Fruit fly (Drosophila melanogaster) whole organism, embryonic: ENCODE measurements around the gene CG4133.

Experiments
- Blimp-1 ChIP-seq: fragments of 200-800 bp; sonication (Bioruptor generic); optimal IDR thresholded peaks from 3 replicates; lab custom pipeline; 2018; ENCODE audit warnings: missing biosample characterization, missing genetic modification characterization, mild to moderate bottlenecking, moderate library complexity, missing genetic modification reagents
- CG10209 ChIP-seq: fragments of 200-800 bp; sonication (Bioruptor generic); optimal IDR thresholded peaks from 3 replicates; lab custom pipeline; 2017; ENCODE audit warnings: missing biosample characterization, mild to moderate bottlenecking, missing genetic modification characterization, missing genetic modification reagents
- CG10979 ChIP-seq: fragments of 200-800 bp; sonication (Bioruptor generic); optimal IDR thresholded peaks from 2 replicates; lab custom pipeline; 2018; ENCODE audit warnings: missing biosample characterization, mild to moderate bottlenecking, missing genetic modification characterization, moderate library complexity
- CG11504 ChIP-seq: fragments of 200-800 bp; sonication (Bioruptor generic); optimal IDR thresholded peaks from 3 replicates; lab custom pipeline; 2019; ENCODE audit warnings: missing biosample characterization, mild to moderate bottlenecking, missing genetic modification characterization, moderate library complexity
- CG12391 ChIP-seq: fragments of 200-800 bp; sonication (Bioruptor generic); optimal IDR thresholded peaks from 3 replicates; lab custom pipeline; 2018; ENCODE audit warnings: missing biosample characterization, mild to moderate bottlenecking, missing genetic modification characterization, moderate library complexity
- CG13424 ChIP-seq: fragments of 200-800 bp; sonication (Bioruptor generic); optimal IDR thresholded peaks from 2 replicates; lab custom pipeline; 2019; ENCODE audit warnings: missing biosample characterization, mild to moderate bottlenecking, missing genetic modification characterization, moderate library complexity
- CG14710 ChIP-seq: fragments of 200-800 bp; sonication (Bioruptor generic); optimal IDR thresholded peaks from 3 replicates; lab custom pipeline; 2019; ENCODE audit warnings: missing biosample characterization, mild to moderate bottlenecking, missing genetic modification characterization, moderate library complexity
- CG18619 ChIP-seq: fragments of 200-800 bp; sonication (Bioruptor generic); optimal IDR thresholded peaks from 3 replicates; lab custom pipeline; 2017; ENCODE audit warnings: missing biosample characterization, mild to moderate bottlenecking, missing genetic modification characterization
- CG2116 ChIP-seq: fragments of 200-800 bp; sonication (Bioruptor generic); optimal IDR thresholded peaks from 3 replicates; lab custom pipeline; 2018; ENCODE audit warnings: missing biosample characterization, mild to moderate bottlenecking, missing genetic modification characterization
- CG30403 ChIP-seq: fragments of 200-800 bp; sonication (Bioruptor generic); optimal IDR thresholded peaks from 3 replicates; lab custom pipeline; 2016; ENCODE audit warnings: missing biosample characterization, missing genetic modification characterization
- CG31441 ChIP-seq: fragments of 200-800 bp; sonication (Bioruptor generic); IDR thresholded peaks from 2 replicates; pipeline ENCODE4 v1.3.6; 2022; ENCODE audit warnings: missing biosample characterization, missing genetic modification characterization
- CG32767 ChIP-seq: fragments of 200-800 bp; sonication (Bioruptor generic); IDR thresholded peaks from 2 replicates; pipeline ENCODE4 v1.3.6; 2022; ENCODE audit warnings: missing biosample characterization, missing genetic modification characterization
- CG4360 ChIP-seq: fragments of 200-800 bp; sonication (Bioruptor generic); IDR thresholded peaks from 2 replicates; pipeline ENCODE4 v1.3.6; 2022; ENCODE audit warnings: missing biosample characterization, missing genetic modification characterization
- CG5180 ChIP-seq: fragments of 200-800 bp; sonication (Bioruptor generic); optimal IDR thresholded peaks from 3 replicates; lab custom pipeline; 2017; ENCODE audit warnings: missing biosample characterization, missing genetic modification characterization, mild to moderate bottlenecking, moderate library complexity, missing genetic modification reagents
- CG5953 ChIP-seq: fragments of 200-800 bp; sonication (Bioruptor generic); IDR thresholded peaks from 2 replicates; pipeline ENCODE4 v1.3.6; 2022; ENCODE audit warnings: missing biosample characterization, missing genetic modification characterization
- CG6689 ChIP-seq: fragments of 200-800 bp; sonication (Bioruptor generic); IDR thresholded peaks from 2 replicates; pipeline ENCODE4 v1.3.6; 2022; ENCODE audit warnings: missing biosample characterization, missing genetic modification characterization
- CG6765 ChIP-seq: fragments of 200-800 bp; sonication (Bioruptor generic); optimal IDR thresholded peaks from 3 replicates; lab custom pipeline; 2017; ENCODE audit warnings: missing biosample characterization, mild to moderate bottlenecking, missing genetic modification characterization
- CG7839 ChIP-seq: fragments of 200-800 bp; sonication (Bioruptor generic); optimal IDR thresholded peaks from 3 replicates; lab custom pipeline; 2018; ENCODE audit warnings: missing biosample characterization, mild to moderate bottlenecking, missing genetic modification characterization, moderate library complexity
- Deaf1 ChIP-seq: fragments of 200-800 bp; optimal IDR thresholded peaks from 3 replicates; lab custom pipeline; 2019; ENCODE audit warnings: missing biosample characterization, mild to moderate bottlenecking, missing genetic modification characterization, moderate library complexity
- E2f2 ChIP-seq: fragments of 200-800 bp; sonication (Bioruptor generic); IDR thresholded peaks from 2 replicates; pipeline ENCODE4 v1.3.6; 2022; ENCODE audit warnings: missing biosample characterization, missing genetic modification characterization
- HLH3B ChIP-seq: fragments of 200-800 bp; sonication (Bioruptor generic); IDR thresholded peaks from 2 replicates; pipeline ENCODE4 v1.3.6; 2022; ENCODE audit warnings: missing biosample characterization, missing genetic modification characterization
- Med ChIP-seq: fragments of 200-800 bp; sonication (Bioruptor generic); peaks from one replicate; lab custom pipeline; 2016; ENCODE audit warnings: missing biosample characterization, missing genetic modification characterization, mild to moderate bottlenecking, inconsistent platforms, moderate library complexity
- Oli ChIP-seq: fragments of 200-800 bp; sonication (Bioruptor generic); optimal IDR thresholded peaks from 2 replicates; lab custom pipeline; 2018; ENCODE audit warnings: missing biosample characterization, mild to moderate bottlenecking, missing genetic modification characterization, moderate library complexity
- Ptx1 ChIP-seq: fragments of 200-800 bp; sonication (Bioruptor generic); IDR thresholded peaks from 2 replicates; pipeline ENCODE4 v1.3.6; 2022; ENCODE audit warnings: missing biosample characterization, missing genetic modification characterization
- Rfx ChIP-seq: fragments of 200-800 bp; sonication (Bioruptor generic); IDR thresholded peaks from 2 replicates; pipeline ENCODE4 v1.3.6; 2022; ENCODE audit warnings: missing biosample characterization, missing genetic modification characterization
- Sox100B ChIP-seq: fragments of 200-800 bp; sonication (Bioruptor generic); optimal IDR thresholded peaks from 3 replicates; lab custom pipeline; 2018; ENCODE audit warnings: missing biosample characterization, mild to moderate bottlenecking, missing genetic modification characterization
- Ssrp ChIP-seq: fragments of 200-800 bp; sonication (Bioruptor generic); optimal IDR thresholded peaks from 2 replicates; lab custom pipeline; 2018; ENCODE audit warnings: missing biosample characterization, mild to moderate bottlenecking, missing genetic modification characterization, moderate library complexity
- Xrp1 ChIP-seq: fragments of 200-800 bp; sonication (Bioruptor generic); IDR thresholded peaks from 2 replicates; pipeline ENCODE4 v1.3.6; 2022; ENCODE audit warnings: missing biosample characterization, missing genetic modification characterization
- amos ChIP-seq: fragments of 200-800 bp; sonication (Bioruptor generic); IDR thresholded peaks from 2 replicates; pipeline ENCODE4 v1.3.6; 2022; ENCODE audit warnings: missing biosample characterization, missing genetic modification characterization; ENCODE audit not compliant: partially characterized antibody
- ap ChIP-seq: fragments of 200-800 bp; sonication (Bioruptor generic); IDR thresholded peaks from 2 replicates; pipeline ENCODE4 v1.3.6; 2022; ENCODE audit warnings: missing biosample characterization, missing genetic modification characterization
- az2 ChIP-seq: fragments of 200-800 bp; sonication (Bioruptor generic); optimal IDR thresholded peaks from 3 replicates; lab custom pipeline; 2016; ENCODE audit warnings: missing biosample characterization, missing genetic modification characterization
- bsh ChIP-seq, 2 experiments: fragments of 200-800 bp; sonication (Bioruptor generic); optimal IDR thresholded peaks; 2 replicates each; lab custom pipeline; 2017 to 2018; ENCODE audit warnings: mild to moderate bottlenecking in 2 of 2, missing biosample characterization in 2 of 2, missing genetic modification characterization in 2 of 2, moderate library complexity in 1 of 2
- crol ChIP-seq: fragments of 200-800 bp; sonication (Bioruptor generic); IDR thresholded peaks from 2 replicates; pipeline ENCODE4 v1.3.6; 2022; ENCODE audit warnings: missing biosample characterization, missing genetic modification characterization
- danr ChIP-seq: fragments of 200-800 bp; sonication (Bioruptor generic); IDR thresholded peaks from 2 replicates; pipeline ENCODE4 v1.3.6; 2022; ENCODE audit warnings: missing biosample characterization, missing genetic modification characterization
- dmrt99B ChIP-seq: fragments of 200-800 bp; sonication (Bioruptor generic); optimal IDR thresholded peaks from 2 replicates; lab custom pipeline; 2018; ENCODE audit warnings: missing biosample characterization, mild to moderate bottlenecking, missing genetic modification characterization, moderate library complexity
- dysf ChIP-seq: fragments of 200-800 bp; sonication (Bioruptor generic); IDR thresholded peaks from 3 replicates; pipeline ENCODE4 v1.3.6; 2022; ENCODE audit warnings: missing biosample characterization, missing genetic modification characterization
- gcm2 ChIP-seq: fragments of 200-800 bp; sonication (Bioruptor generic); optimal IDR thresholded peaks from 2 replicates; lab custom pipeline; 2016; ENCODE audit warnings: missing biosample characterization, missing genetic modification characterization
- lab ChIP-seq: fragments of 200-800 bp; sonication (Bioruptor generic); optimal IDR thresholded peaks from 3 replicates; lab custom pipeline; 2017; ENCODE audit warnings: missing biosample characterization, missing genetic modification characterization, mild to moderate bottlenecking, moderate library complexity, missing genetic modification reagents
- lov ChIP-seq, 2 experiments: fragments of 200-800 bp in 1 of 2; fragments of >200 bp in 1 of 2; sonication (Bioruptor generic) in 1 of 2; IDR thresholded peaks in 1 of 2; optimal IDR thresholded peaks in 1 of 2; 2 replicates in 1 of 2; 3 replicates in 1 of 2; pipeline versions ENCODE4 v1.3.6 to Lab custom; 2017 to 2022; ENCODE audit warnings: missing biosample characterization in 1 of 2, missing genetic modification characterization in 1 of 2
- pan ChIP-seq, 4 experiments: fragments of >200 bp in 3 of 4; fragments of 200-800 bp in 1 of 4; sonication (Bioruptor generic) in 1 of 4; optimal IDR thresholded peaks in 3 of 4; IDR thresholded peaks in 1 of 4; 2 replicates each; pipeline versions ENCODE4 v1.3.6 to Lab custom; 2017 to 2022; ENCODE audit warnings: missing biosample characterization in 2 of 4, missing genetic modification characterization in 2 of 4, mixed read lengths in 1 of 4
- phol ChIP-seq: fragments of 200-800 bp; sonication (Bioruptor generic); optimal IDR thresholded peaks from 3 replicates; lab custom pipeline; 2018; ENCODE audit warnings: missing biosample characterization, mild to moderate bottlenecking, missing genetic modification characterization, moderate library complexity
- sd ChIP-seq: fragments of 200-800 bp; sonication (Bioruptor generic); optimal IDR thresholded peaks from 3 replicates; lab custom pipeline; 2018; ENCODE audit warnings: missing biosample characterization, mild to moderate bottlenecking, missing genetic modification characterization, moderate library complexity
- seq ChIP-seq: fragments of 200-800 bp; sonication (Bioruptor generic); IDR thresholded peaks from 2 replicates; pipeline ENCODE4 v1.3.6; 2022; ENCODE audit warnings: missing biosample characterization, missing genetic modification characterization
- sqz ChIP-seq: fragments of 200-800 bp; sonication (Bioruptor generic); optimal IDR thresholded peaks from 3 replicates; lab custom pipeline; 2018; ENCODE audit warnings: missing biosample characterization, mild to moderate bottlenecking, missing genetic modification characterization
- tgo ChIP-seq: fragments of 200-800 bp; sonication (Bioruptor generic); IDR thresholded peaks from 3 replicates; pipeline ENCODE4 v1.3.6; 2022; ENCODE audit warnings: missing biosample characterization, missing genetic modification characterization
- unpg ChIP-seq: fragments of 200-800 bp; sonication (Bioruptor generic); optimal IDR thresholded peaks from 3 replicates; lab custom pipeline; 2018; ENCODE audit warnings: missing biosample characterization, mild to moderate bottlenecking, missing genetic modification characterization, moderate library complexity
- wek ChIP-seq: fragments of 200-800 bp; sonication (Bioruptor generic); optimal IDR thresholded peaks from 3 replicates; lab custom pipeline; 2018; ENCODE audit warnings: missing biosample characterization, mild to moderate bottlenecking, missing genetic modification characterization, moderate library complexity

CG4133 gene

DNA sequence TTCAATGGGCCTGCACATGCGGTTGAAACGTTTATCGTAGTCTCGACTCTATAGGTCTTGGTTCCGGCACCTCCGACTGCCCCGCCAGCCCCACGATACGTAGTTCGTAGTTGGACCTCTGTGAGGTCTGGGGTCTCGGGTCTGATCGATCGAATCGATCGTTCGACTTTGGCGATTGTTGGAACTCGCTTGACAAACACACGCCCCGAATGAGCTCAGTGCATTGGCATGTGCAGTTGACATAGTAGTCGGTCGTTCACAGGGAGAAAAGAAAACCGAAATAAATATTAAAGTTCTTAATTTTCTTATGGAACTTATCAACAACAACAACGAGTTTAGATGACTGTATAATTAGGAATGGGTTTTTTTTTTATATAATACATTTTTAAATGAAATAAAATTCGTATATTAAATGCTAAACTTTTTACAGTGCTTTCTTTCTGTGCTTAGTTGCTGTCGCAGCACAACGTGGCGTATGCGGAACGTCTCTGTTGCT lies 20.0 kb upstream of the CG4133 start (continued):
- TF ChIP-seq tgo (GFP tag; lab: Robert Waterston, UW) (peak; percentile 49; the same call in 2 of the 3 replicates), Ptx1 (GFP tag; lab: Robert Waterston, UW) (peak; percentile 50; the same call in 1 of the 2 replicates), CG6689 (0 out of 2 replicates have a peak, but pooled peaks have one; percentile 21), CG13424 (peak; percentile 34), wek (GFP tag; lab: Kevin White, UChicago) (no peak), CG12391 (tag; lab: Kevin White, UChicago) (peak; percentile 44), lov (optimal IDR thresholded peaks at IDR 0.05; lab: Kevin White, UChicago) (no peak), lov (GFP tag; IDR thresholded peaks at IDR 0.05; lab: Robert Waterston, UW) (0 out of 3 replicates have a peak, but pooled peaks have one; percentile 17), pan (optimal IDR thresholded peaks at IDR 0.05; lab: Kevin White, UChicago) (no peak), pan (GFP tag; optimal IDR thresholded peaks at IDR 0.05 in 1 of 2, IDR thresholded peaks at IDR 0.05 in 1 of 2) (peak in 1 of 2 experiments; percentile 55), danr (GFP tag; lab: Robert Waterston, UW) (0 out of 2 replicates have a peak, but pooled peaks have one; percentile 5), CG14710 (tag; lab: Kevin White, UChicago) (peak; percentile 12), CG5953 (GFP tag; lab: Robert Waterston, UW) (0 out of 2 replicates have a peak, but pooled peaks have one; percentile 10), Sox100B (GFP tag; lab: Kevin White, UChicago) (peak; percentile 4), Xrp1 (GFP tag; lab: Robert Waterston, UW) (peak; percentile 36; the same call in 1 of the 2 replicates), Oli (tag; lab: Kevin White, UChicago) (peak; percentile 28), HLH3B (GFP tag; lab: Robert Waterston, UW) (0 out of 2 replicates have a peak, but pooled peaks have one; percentile 41), CG10979 (tag; lab: Kevin White, UChicago) (peak; percentile 21), Ssrp (tag; lab: Kevin White, UChicago) (peak; percentile 45), bsh (GFP tag; optimal IDR thresholded peaks at IDR 0.05; lab: Kevin White, UChicago) (peak in 1 of 2 experiments; percentile 59), az2 (GFP tag; lab: Kevin White, UChicago) (peak; percentile 17), sd (tag; lab: Kevin White, UChicago) (peak; percentile 34), ap (0 out of 2 replicates have a peak, but pooled peaks have one; percentile 36), crol (peak; percentile 55), CG11504 (tag; lab: Kevin White, UChicago) (peak; percentile 64), dysf (GFP tag; lab: Robert Waterston, UW) (peak; percentile 35; the same call in 1 of the 3 replicates), CG4360 (0 out of 2 replicates have a peak, but pooled peaks have one; percentile 20), CG18619 (GFP tag; lab: Kevin White, UChicago) (no peak), unpg (GFP tag; lab: Kevin White, UChicago) (peak; percentile 46), sqz (GFP tag; lab: Kevin White, UChicago) (no peak), amos (no peak), Blimp-1 (GFP tag; lab: Kevin White, UChicago) (peak; percentile 56), Med (GFP tag; lab: Kevin White, UChicago) (peak; percentile 41), phol (peak; percentile 24), CG30403 (GFP tag; lab: Kevin White, UChicago) (peak; percentile 8), CG31441 (GFP tag; lab: Robert Waterston, UW) (peak; percentile 62), E2f2 (GFP tag; lab: Robert Waterston, UW) (0 out of 2 replicates have a peak, but pooled peaks have one; percentile 16), CG5180 (GFP tag; lab: Kevin White, UChicago) (no peak), CG6765 (no peak), CG10209 (GFP tag; lab: Kevin White, UChicago) (peak; percentile 17), CG32767 (GFP tag; lab: Robert Waterston, UW) (0 out of 2 replicates have a peak, but pooled peaks have one; percentile 38), CG2116 (GFP tag; lab: Kevin White, UChicago) (no peak), seq (GFP tag; lab: Robert Waterston, UW) (0 out of 2 replicates have a peak, but pooled peaks have one; percentile 12), Deaf1 (tag; lab: Kevin White, UChicago) (peak; percentile 43), lab (peak; percentile 8), gcm2 (no peak), CG7839 (tag; lab: Kevin White, UChicago) (peak; percentile 28), dmrt99B (peak; percentile 63), Rfx (no peak)
